Fruit fly (Drosophila melanogaster): Measurements from ENCODE around the gene Acp32CD.

dm6 chr2L:11058111-11058665 is 42.8 kb downstream of the Acp32CD start:
- TF ChIP-seq psq (optimal IDR thresholded peaks at IDR 0.05) (no peak), insv (optimal IDR thresholded peaks at IDR 0.05) (no peak), h (optimal IDR thresholded peaks at IDR 0.05) (no peak)
